Worm (Caenorhabditis elegans) whole organism, mixed stage, embryonic: ENCODE measurements around the gene lin-12.

Experiments used
- flh-1 ChIP-seq: fragments of 200-800 bp; sonication (Bioruptor generic); optimal IDR thresholded peaks from 2 replicates; lab custom pipeline; 2018; ENCODE audit warnings: mild to moderate bottlenecking, missing genetic modification characterization, moderate library complexity, missing compliant biosample characterization
- nhr-76 ChIP-seq: sonication (generic microtip); optimal IDR thresholded peaks from 2 replicates; lab custom pipeline; 2017; ENCODE audit warnings: missing biosample characterization, missing genetic modification characterization
- unc-62 ChIP-seq: fragments of 150-350 bp; optimal IDR thresholded peaks from 2 replicates; lab custom pipeline; 2014; ENCODE audit warnings: missing biosample characterization, missing genetic modification reagents, missing genetic modification characterization

- no peak for TF ChIP-seq unc-62
- no peak for TF ChIP-seq flh-1 (GFP tag; lab: Kevin White, UChicago)
- no peak for TF ChIP-seq nhr-76 (tag; lab: Kevin White, UChicago)
These were observed 37.9 kb upstream of the lin-12 start, which contains the start of gene cya-1 for ce11 chrIII:9109172-9109571.
